Worm (Caenorhabditis elegans): ENCODE measurements around the gene pph-1.

- TF ChIP-seq elt-4 (tag; optimal IDR thresholded peaks at IDR 0.05) (no peak), nhr-232 (tag; optimal IDR thresholded peaks at IDR 0.05) (no peak), fkh-6 (tag; optimal IDR thresholded peaks at IDR 0.05) (no peak), npax-4 (tag; optimal IDR thresholded peaks at IDR 0.05) (no peak), hlh-30 (tag; optimal IDR thresholded peaks at IDR 0.05; ENCODE audit: insufficient read depth) (no peak), fkh-10 (GFP tag; optimal IDR thresholded peaks at IDR 0.05) (no peak), sox-2 (GFP tag; IDR thresholded peaks at IDR 0.05) (no peak), hlh-15 (tag; optimal IDR thresholded peaks at IDR 0.05) (no peak), gmeb-2 (tag; optimal IDR thresholded peaks at IDR 0.05) (no peak), eyg-1 (tag; optimal IDR thresholded peaks at IDR 0.05) (no peak), pha-4 (tag; optimal IDR thresholded peaks at IDR 0.05) (no peak), ceh-30 (tag; optimal IDR thresholded peaks at IDR 0.05) (no peak)
These were observed 35.1 kb upstream of the pph-1 start, which contains the start of gene twk-12 for ce11 chrV:10667284-10667683.

All from whole organism, late embryonic.